Fruit fly (Drosophila melanogaster) S2 (cell line): ENCODE measurements around the gene Prosbeta4.

Source experiments
- CG8478 ChIP-seq: fragments of >200 bp; optimal IDR thresholded peaks from 2 replicates; lab custom pipeline; 2018
- CTCF ChIP-seq, 2 experiments: fragments of >200 bp; optimal IDR thresholded peaks; 2 replicates each; lab custom pipeline; 2018

DNA sequence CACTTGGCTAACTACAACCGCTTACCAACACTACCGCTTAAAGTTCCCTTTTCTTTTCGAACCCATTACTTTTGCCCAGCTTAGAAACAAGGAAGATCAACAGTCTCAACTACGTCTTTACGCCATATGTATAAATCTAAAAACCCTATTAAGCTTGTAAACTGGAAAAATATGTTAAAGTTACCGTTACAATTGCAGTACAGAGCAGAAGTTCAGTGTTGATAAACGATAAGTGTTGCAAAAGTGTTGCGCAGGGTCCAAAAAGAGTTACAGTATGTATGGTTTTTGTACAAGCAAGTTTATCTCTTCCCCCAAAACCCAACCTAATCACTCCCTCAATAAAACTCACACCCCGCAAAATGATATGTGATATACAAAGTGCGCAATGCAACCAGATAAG lies 15.2 kb upstream of the Prosbeta4 start:
- TF ChIP-seq CG8478 (lab: Kevin White, UChicago) (no peak), CTCF (optimal IDR thresholded peaks at IDR 0.05; lab: Kevin White, UChicago) (no peak)
